Worm (Caenorhabditis elegans) whole organism, young adult: ENCODE measurements around the gene par-1.

ENCODE experiments used
- B0019.2 ChIP-seq: fragments of 200-800 bp; sonication (Bioruptor generic); conservative IDR thresholded peaks from 2 replicates; pipeline ENCODE4 v1.3.6; 2022; ENCODE audit warnings: missing genetic modification reagents, missing genetic modification characterization, missing compliant biosample characterization
- C06A6.2 ChIP-seq: fragments of 200-800 bp; sonication (Bioruptor generic); conservative IDR thresholded peaks from 2 replicates; pipeline ENCODE4 v1.3.6; 2022; ENCODE audit warnings: missing genetic modification characterization, missing compliant biosample characterization
- D2030.7 ChIP-seq: fragments of 200-800 bp; sonication (Bioruptor generic); IDR thresholded peaks from 2 replicates; pipeline ENCODE4 v1.3.6; 2022; ENCODE audit warnings: missing genetic modification reagents, missing genetic modification characterization, missing compliant biosample characterization
- F10E7.11 ChIP-seq: sonication (generic microtip); optimal IDR thresholded peaks from 2 replicates; lab custom pipeline; 2017; ENCODE audit warnings: mild to moderate bottlenecking, missing genetic modification characterization, moderate library complexity, missing compliant biosample characterization
- F37B4.10 ChIP-seq: fragments of 200-800 bp; sonication (Bioruptor generic); IDR thresholded peaks from 2 replicates; pipeline ENCODE4 v1.3.6; 2022; ENCODE audit warnings: missing genetic modification characterization, missing compliant biosample characterization
- F49E8.2 ChIP-seq: sonication (generic microtip); optimal IDR thresholded peaks from 3 replicates; lab custom pipeline; 2017; ENCODE audit warnings: missing genetic modification characterization, mild to moderate bottlenecking, missing compliant biosample characterization, antibody characterized with exemption, moderate library complexity; ENCODE audit not compliant: insufficient read depth
- F55B11.4 ChIP-seq: sonication (generic microtip); optimal IDR thresholded peaks from 2 replicates; lab custom pipeline; 2016; ENCODE audit warnings: missing compliant biosample characterization, missing genetic modification characterization, borderline replicate concordance; ENCODE audit not compliant: insufficient read depth
- F57C9.4 ChIP-seq: sonication (generic microtip); optimal IDR thresholded peaks from 2 replicates; lab custom pipeline; 2017; ENCODE audit warnings: mild to moderate bottlenecking, missing genetic modification characterization, missing compliant biosample characterization
- Y67H2A.10 ChIP-seq: fragments of 200-800 bp; sonication (Bioruptor generic); conservative IDR thresholded peaks from 2 replicates; pipeline ENCODE4 v1.3.6; 2022; ENCODE audit warnings: missing genetic modification reagents, missing genetic modification characterization, missing compliant biosample characterization
- ZK185.1 ChIP-seq: sonication (generic microtip); optimal IDR thresholded peaks from 2 replicates; lab custom pipeline; 2016; ENCODE audit warnings: mild to moderate bottlenecking, missing genetic modification characterization, missing compliant biosample characterization; ENCODE audit not compliant: poor library complexity, severe bottlenecking
- ama-1 ChIP-seq, 3 experiments: fragments of 150-350 bp in 1 of 3; sonication (generic microtip) in 2 of 3; optimal IDR thresholded peaks; 2 replicates each; lab custom pipeline; 2014 to 2018; ENCODE audit warnings: missing biosample characterization in 2 of 3, missing genetic modification characterization in 2 of 3, missing genetic modification reagents in 2 of 3
- atf-7 ChIP-seq: sonication (generic microtip); optimal IDR thresholded peaks from 2 replicates; lab custom pipeline; 2017; ENCODE audit warnings: mild to moderate bottlenecking, missing genetic modification characterization, missing compliant biosample characterization
- attf-6 ChIP-seq: fragments of 200-800 bp; sonication (Bioruptor generic); IDR thresholded peaks from 2 replicates; pipeline ENCODE4 v1.3.6; 2022; ENCODE audit warnings: missing genetic modification reagents, missing genetic modification characterization, missing compliant biosample characterization
- bed-2 ChIP-seq: fragments of 200-800 bp; sonication (Bioruptor generic); IDR thresholded peaks from 2 replicates; pipeline ENCODE4 v1.3.6; 2022; ENCODE audit warnings: missing genetic modification reagents, missing genetic modification characterization, missing compliant biosample characterization
- ccch-3 ChIP-seq: fragments of 200-800 bp; sonication (Bioruptor generic); optimal IDR thresholded peaks from 2 replicates; lab custom pipeline; 2018; ENCODE audit warnings: mild to moderate bottlenecking, missing genetic modification characterization, missing compliant biosample characterization
- ceh-100 ChIP-seq: fragments of 200-800 bp; sonication (Bioruptor generic); IDR thresholded peaks from 2 replicates; pipeline ENCODE4 v1.3.6; 2022; ENCODE audit warnings: missing genetic modification reagents, missing genetic modification characterization, missing compliant biosample characterization
- ceh-58 ChIP-seq: fragments of 200-800 bp; sonication (Bioruptor generic); IDR thresholded peaks from 2 replicates; pipeline ENCODE4 v1.3.6; 2022; ENCODE audit warnings: missing genetic modification characterization, missing compliant biosample characterization
- chd-7 ChIP-seq: sonication (generic microtip); optimal IDR thresholded peaks from 2 replicates; lab custom pipeline; 2016; ENCODE audit warnings: mild to moderate bottlenecking, missing genetic modification characterization, moderate library complexity, missing compliant biosample characterization
- dox-1 ChIP-seq: fragments of 200-800 bp; sonication (Bioruptor generic); IDR thresholded peaks from 2 replicates; pipeline ENCODE4 v1.3.6; 2022; ENCODE audit warnings: missing genetic modification reagents, missing genetic modification characterization, missing compliant biosample characterization
- dpl-1 ChIP-seq: fragments of 150-350 bp; optimal IDR thresholded peaks from 2 replicates; lab custom pipeline; 2014; ENCODE audit warnings: missing biosample characterization, missing genetic modification reagents, missing genetic modification characterization
- egrh-3 ChIP-seq: fragments of 200-800 bp; sonication (Bioruptor generic); IDR thresholded peaks from 2 replicates; pipeline ENCODE4 v1.3.6; 2022; ENCODE audit warnings: missing genetic modification reagents, missing genetic modification characterization, missing compliant biosample characterization
- fkh-3 ChIP-seq: sonication (generic microtip); optimal IDR thresholded peaks from 2 replicates; lab custom pipeline; 2016; ENCODE audit warnings: mild to moderate bottlenecking, missing genetic modification characterization, missing compliant biosample characterization
- hmg-1.2 ChIP-seq: fragments of 200-800 bp; sonication (Bioruptor generic); IDR thresholded peaks from 2 replicates; pipeline ENCODE4 v1.3.6; 2022; ENCODE audit warnings: missing genetic modification reagents, missing genetic modification characterization, missing compliant biosample characterization
- hmg-20 ChIP-seq: fragments of 200-800 bp; sonication (Bioruptor generic); IDR thresholded peaks from 2 replicates; pipeline ENCODE4 v1.3.6; 2022; ENCODE audit warnings: missing genetic modification reagents, missing genetic modification characterization, missing compliant biosample characterization
- let-607 ChIP-seq, 2 experiments: fragments of 200-800 bp in 1 of 2; sonication (Bioruptor generic) in 1 of 2; sonication (generic microtip) in 1 of 2; optimal IDR thresholded peaks; 2 replicates each; lab custom pipeline; 2016 to 2018; ENCODE audit warnings: mild to moderate bottlenecking in 2 of 2, missing compliant biosample characterization in 2 of 2, missing genetic modification characterization in 2 of 2, moderate library complexity in 2 of 2, missing genotype in 1 of 2
- lin-26 ChIP-seq: fragments of 200-800 bp; sonication (Bioruptor generic); IDR thresholded peaks from 2 replicates; pipeline ENCODE4 v1.3.6; 2022; ENCODE audit warnings: missing genetic modification reagents, missing genetic modification characterization, missing compliant biosample characterization
- lin-40 ChIP-seq: sonication (generic microtip); optimal IDR thresholded peaks from 2 replicates; lab custom pipeline; 2016; ENCODE audit warnings: missing genetic modification characterization, mild to moderate bottlenecking, missing compliant biosample characterization, missing genotype, missing genetic modification reagents
- lsl-1 ChIP-seq: fragments of 200-800 bp; sonication (Bioruptor generic); optimal IDR thresholded peaks from 2 replicates; lab custom pipeline; 2018; ENCODE audit warnings: mild to moderate bottlenecking, missing genetic modification characterization, moderate library complexity, missing compliant biosample characterization
- madf-10 ChIP-seq: sonication (generic microtip); optimal IDR thresholded peaks from 2 replicates; lab custom pipeline; 2016; ENCODE audit warnings: mild to moderate bottlenecking, missing genetic modification characterization, missing compliant biosample characterization
- madf-3 ChIP-seq: fragments of 200-800 bp; sonication (Bioruptor generic); IDR thresholded peaks from 2 replicates; pipeline ENCODE4 v1.3.6; 2022; ENCODE audit warnings: missing genetic modification reagents, missing genetic modification characterization, missing compliant biosample characterization
- madf-8 ChIP-seq: fragments of 200-800 bp; sonication (Bioruptor generic); conservative IDR thresholded peaks from 2 replicates; pipeline ENCODE4 v1.3.6; 2022; ENCODE audit warnings: missing genetic modification reagents, missing genetic modification characterization, missing compliant biosample characterization
- mcd-1 ChIP-seq: fragments of 200-800 bp; sonication (Bioruptor generic); IDR thresholded peaks from 2 replicates; pipeline ENCODE4 v1.3.6; 2022; ENCODE audit warnings: missing genetic modification reagents, missing genetic modification characterization, missing compliant biosample characterization
- mel-28 ChIP-seq: sonication (generic microtip); optimal IDR thresholded peaks from 2 replicates; lab custom pipeline; 2016; ENCODE audit warnings: borderline replicate concordance, mild to moderate bottlenecking, missing genetic modification characterization, missing compliant biosample characterization
- mes-4 ChIP-seq: sonication (generic microtip); optimal IDR thresholded peaks from 2 replicates; lab custom pipeline; 2016; ENCODE audit warnings: missing genotype, missing genetic modification characterization, missing compliant biosample characterization
- nfya-2 ChIP-seq: fragments of 200-800 bp; sonication (Bioruptor generic); IDR thresholded peaks from 2 replicates; pipeline ENCODE4 v1.3.6; 2022; ENCODE audit warnings: missing genetic modification reagents, missing genetic modification characterization, missing compliant biosample characterization
- nhr-27 ChIP-seq: fragments of 200-800 bp; sonication (Bioruptor generic); optimal IDR thresholded peaks from 2 replicates; lab custom pipeline; 2018; ENCODE audit warnings: mild to moderate bottlenecking, missing genetic modification characterization, moderate library complexity, missing compliant biosample characterization
- rcor-1 ChIP-seq: fragments of 200-800 bp; sonication (Bioruptor generic); IDR thresholded peaks from 2 replicates; pipeline ENCODE4 v1.3.6; 2022; ENCODE audit warnings: missing genetic modification reagents, missing genetic modification characterization, missing compliant biosample characterization
- repo-1 ChIP-seq: sonication (generic microtip); optimal IDR thresholded peaks from 2 replicates; lab custom pipeline; 2017; ENCODE audit warnings: mild to moderate bottlenecking, missing genetic modification characterization, missing compliant biosample characterization
- rpc-1 ChIP-seq, 2 experiments: fragments of 150-350 bp in 1 of 2; sonication (generic microtip) in 1 of 2; optimal IDR thresholded peaks; 2 replicates each; lab custom pipeline; 2014 to 2018; ENCODE audit warnings: missing biosample characterization in 1 of 2, missing genetic modification characterization in 1 of 2, missing genetic modification reagents in 1 of 2, missing genotype in 1 of 2
- sea-2 ChIP-seq: fragments of 200-800 bp; sonication (Bioruptor generic); IDR thresholded peaks from 2 replicates; pipeline ENCODE4 v1.3.6; 2022; ENCODE audit warnings: missing genetic modification characterization, missing compliant biosample characterization
- snpc-1.3 ChIP-seq: sonication (generic microtip); optimal IDR thresholded peaks from 2 replicates; lab custom pipeline; 2017; ENCODE audit warnings: missing genetic modification characterization, mild to moderate bottlenecking, missing compliant biosample characterization, antibody characterized with exemption, moderate library complexity, missing genotype, missing genetic modification reagents; ENCODE audit not compliant: insufficient read depth
- tbx-9 ChIP-seq: sonication (generic microtip); optimal IDR thresholded peaks from 2 replicates; lab custom pipeline; 2016; ENCODE audit warnings: borderline replicate concordance, missing genetic modification characterization, inconsistent platforms, missing compliant biosample characterization
- unc-130 ChIP-seq: sonication (generic microtip); optimal IDR thresholded peaks from 2 replicates; lab custom pipeline; 2016; ENCODE audit warnings: missing genetic modification reagents, missing genetic modification characterization, missing compliant biosample characterization
- xnd-1 ChIP-seq: sonication (generic microtip); optimal IDR thresholded peaks from 2 replicates; lab custom pipeline; 2016; ENCODE audit warnings: missing genotype, missing genetic modification reagents, missing genetic modification characterization, missing compliant biosample characterization
- ztf-26 ChIP-seq: sonication (generic microtip); optimal IDR thresholded peaks from 2 replicates; lab custom pipeline; 2017; ENCODE audit warnings: missing genetic modification characterization, missing compliant biosample characterization
- ztf-28 ChIP-seq: fragments of 200-800 bp; sonication (Bioruptor generic); IDR thresholded peaks from 2 replicates; pipeline ENCODE4 v1.3.6; 2022; ENCODE audit warnings: missing genetic modification reagents, missing genetic modification characterization, missing compliant biosample characterization
- ztf-3 ChIP-seq: fragments of 200-800 bp; sonication (Bioruptor generic); optimal IDR thresholded peaks from 2 replicates; lab custom pipeline; 2018; ENCODE audit warnings: mild to moderate bottlenecking, missing genetic modification characterization, missing compliant biosample characterization
- ztf-6 ChIP-seq: fragments of 200-800 bp; sonication (Bioruptor generic); IDR thresholded peaks from 2 replicates; pipeline ENCODE4 v1.3.6; 2022; ENCODE audit warnings: missing genetic modification reagents, missing genetic modification characterization, missing compliant biosample characterization

The par-1 gene

ce11 chrV:14193451-14193850 is 48.3 kb upstream of the par-1 start, which contains the start of gene atfs-1 (continued):
- 0 out of 2 replicates have a peak, but pooled peaks have one; percentile 44 for TF ChIP-seq bed-2 (GFP tag; lab: Robert Waterston, UW)
- no peak for TF ChIP-seq ztf-28 (GFP tag; lab: Robert Waterston, UW)
- TF ChIP-seq C06A6.2 (GFP tag; lab: Robert Waterston, UW) = no peak
- TF ChIP-seq mcd-1 (GFP tag; lab: Robert Waterston, UW) = peak; percentile 41
- peak; percentile 81 for TF ChIP-seq ama-1 (optimal IDR thresholded peaks at IDR 0.05; lab: Kevin White, UChicago)
- no peak for TF ChIP-seq ama-1 (GFP tag; optimal IDR thresholded peaks at IDR 0.05; lab: Kevin White, UChicago)
- no peak for TF ChIP-seq F49E8.2
- TF ChIP-seq D2030.7 (GFP tag; lab: Robert Waterston, UW) = no peak
- no peak for TF ChIP-seq madf-8 (GFP tag; lab: Robert Waterston, UW)
- no peak for TF ChIP-seq nhr-27 (tag; lab: Kevin White, UChicago)
- TF ChIP-seq rcor-1 (GFP tag; lab: Robert Waterston, UW) = peak; percentile 51; the same call in 1 of the 2 replicates
- no peak for TF ChIP-seq F37B4.10 (GFP tag; lab: Robert Waterston, UW)
- no peak for TF ChIP-seq hmg-20
- TF ChIP-seq unc-130 = no peak
- TF ChIP-seq chd-7 (tag; lab: Kevin White, UChicago) = peak; percentile 28
- TF ChIP-seq rpc-1 (optimal IDR thresholded peaks at IDR 0.05; lab: Kevin White, UChicago) = no peak
- TF ChIP-seq rpc-1 (tag; optimal IDR thresholded peaks at IDR 0.05; lab: Kevin White, UChicago) = no peak
- TF ChIP-seq lin-26 (GFP tag; lab: Robert Waterston, UW) = no peak
- TF ChIP-seq nfya-2 (GFP tag; lab: Robert Waterston, UW) = no peak
- no peak for TF ChIP-seq fkh-3 (tag; lab: Kevin White, UChicago)
- TF ChIP-seq tbx-9 (tag; lab: Kevin White, UChicago) = no peak
- no peak for TF ChIP-seq lsl-1
- no peak for TF ChIP-seq ztf-3 (GFP tag; lab: Kevin White, UChicago)
- TF ChIP-seq ztf-6 (GFP tag; lab: Robert Waterston, UW) = no peak
- TF ChIP-seq madf-10 (tag; lab: Kevin White, UChicago) = peak; percentile 9
- TF ChIP-seq ztf-26 (tag; lab: Kevin White, UChicago) = peak; percentile 3
- TF ChIP-seq snpc-1.3 (tag; lab: Kevin White, UChicago) = no peak
- TF ChIP-seq F55B11.4 (tag; lab: Kevin White, UChicago) = no peak
- TF ChIP-seq F10E7.11 (tag; lab: Kevin White, UChicago) = no peak
- no peak for TF ChIP-seq Y67H2A.10
- TF ChIP-seq egrh-3 (GFP tag; lab: Robert Waterston, UW) = peak; percentile 41; the same call in 1 of the 2 replicates
- TF ChIP-seq mel-28 (tag; lab: Kevin White, UChicago) = no peak
- no peak for TF ChIP-seq atf-7 (tag; lab: Kevin White, UChicago)
- TF ChIP-seq lin-40 (tag; lab: Kevin White, UChicago) = peak; percentile 62
- TF ChIP-seq ceh-100 = no peak
- TF ChIP-seq madf-3 (GFP tag; lab: Robert Waterston, UW) = no peak
- no peak for TF ChIP-seq ccch-3 (GFP tag; lab: Kevin White, UChicago)
- TF ChIP-seq mes-4 (tag; lab: Kevin White, UChicago) = no peak
- no peak for TF ChIP-seq let-607 (tag; optimal IDR thresholded peaks at IDR 0.05; lab: Kevin White, UChicago)
- peak; percentile 31 for TF ChIP-seq ZK185.1
- peak; percentile 41; the same call in 1 of the 2 replicates for TF ChIP-seq dox-1 (GFP tag; lab: Robert Waterston, UW)
- peak; percentile 88 for TF ChIP-seq hmg-1.2
- TF ChIP-seq repo-1 (tag; lab: Kevin White, UChicago) = no peak
- no peak for TF ChIP-seq B0019.2 (GFP tag; lab: Robert Waterston, UW)
- no peak for TF ChIP-seq ceh-58 (GFP tag; lab: Robert Waterston, UW)
- TF ChIP-seq dpl-1 = no peak
- TF ChIP-seq xnd-1 (tag; lab: Kevin White, UChicago) = no peak
- TF ChIP-seq sea-2 = no peak
- no peak for TF ChIP-seq attf-6 (GFP tag; lab: Robert Waterston, UW)
- no peak for TF ChIP-seq F57C9.4 (tag; lab: Kevin White, UChicago)
